Worm (Caenorhabditis elegans) whole organism, L1 larva: Measurements from ENCODE around the gene pafo-1.

Experiments used
- C04F5.9 ChIP-seq: sonication (generic microtip); optimal IDR thresholded peaks from 2 replicates; lab custom pipeline; 2016; ENCODE audit warnings: missing genetic modification characterization, missing compliant biosample characterization
- Y116A8C.19 ChIP-seq: sonication (generic microtip); optimal IDR thresholded peaks from 2 replicates; lab custom pipeline; 2016; ENCODE audit warnings: missing compliant biosample characterization, missing genetic modification characterization, borderline replicate concordance
- alr-1 ChIP-seq: fragments of 200-800 bp; sonication (Bioruptor generic); optimal IDR thresholded peaks from 2 replicates; lab custom pipeline; 2018; ENCODE audit warnings: borderline replicate concordance, mild to moderate bottlenecking, missing genetic modification characterization, missing compliant biosample characterization
- aly-2 ChIP-seq: fragments of 150-350 bp; optimal IDR thresholded peaks from 2 replicates; lab custom pipeline; 2014; ENCODE audit warnings: missing biosample characterization, missing genetic modification characterization
- ama-1 ChIP-seq: fragments of 150-350 bp; optimal IDR thresholded peaks from 2 replicates; lab custom pipeline; 2014
- ceh-8 ChIP-seq: fragments of 200-800 bp; sonication (Bioruptor generic); optimal IDR thresholded peaks from 2 replicates; lab custom pipeline; 2018; ENCODE audit warnings: mild to moderate bottlenecking, missing genetic modification characterization, moderate library complexity, missing compliant biosample characterization
- ceh-88 ChIP-seq: fragments of 200-800 bp; sonication (Bioruptor generic); IDR thresholded peaks from 2 replicates; pipeline ENCODE4 v1.3.6; 2022; ENCODE audit warnings: missing genetic modification characterization, missing compliant biosample characterization
- ceh-90 ChIP-seq: sonication (generic microtip); optimal IDR thresholded peaks from 2 replicates; lab custom pipeline; 2016; ENCODE audit warnings: missing genetic modification characterization, missing compliant biosample characterization
- ces-1 ChIP-seq: fragments of 150-350 bp; optimal IDR thresholded peaks from 2 replicates; lab custom pipeline; 2014; ENCODE audit warnings: missing biosample characterization, missing genetic modification reagents, missing genetic modification characterization
- dpl-1 ChIP-seq, 3 experiments: fragments of 150-350 bp in 2 of 3; sonication (generic microtip) in 1 of 3; optimal IDR thresholded peaks; 2 replicates each; lab custom pipeline; 2014 to 2017; ENCODE audit warnings: missing biosample characterization in 3 of 3, missing genetic modification characterization in 3 of 3, missing genetic modification reagents in 3 of 3
- efl-1 ChIP-seq, 4 experiments: fragments of 150-350 bp; optimal IDR thresholded peaks in 3 of 4; peaks in 1 of 4; 1 replicate in 1 of 4; 2 replicates in 3 of 4; lab custom pipeline; 2014; ENCODE audit warnings: missing biosample characterization in 2 of 4, missing genetic modification characterization in 2 of 4, missing genetic modification reagents in 2 of 4
- elt-2 ChIP-seq: sonication (generic microtip); optimal IDR thresholded peaks from 2 replicates; lab custom pipeline; 2016; ENCODE audit warnings: missing genetic modification characterization, mild to moderate bottlenecking, inconsistent platforms, missing compliant biosample characterization, missing genetic modification reagents
- ets-5 ChIP-seq: fragments of 200-800 bp; sonication (Bioruptor generic); IDR thresholded peaks from 2 replicates; pipeline ENCODE4 v1.3.6; 2022; ENCODE audit warnings: missing genetic modification characterization, missing compliant biosample characterization
- fkh-10 ChIP-seq: sonication (generic microtip); optimal IDR thresholded peaks from 2 replicates; lab custom pipeline; 2017; ENCODE audit warnings: missing biosample characterization, missing genetic modification reagents, missing genetic modification characterization
- fos-1 ChIP-seq: fragments of 150-350 bp; optimal IDR thresholded peaks from 2 replicates; lab custom pipeline; 2014; ENCODE audit warnings: missing biosample characterization, missing genetic modification characterization
- hlh-17 ChIP-seq: fragments of 200-800 bp; sonication (Bioruptor generic); optimal IDR thresholded peaks from 2 replicates; lab custom pipeline; 2018; ENCODE audit warnings: missing genetic modification characterization, mild to moderate bottlenecking, missing compliant biosample characterization, moderate library complexity, borderline replicate concordance
- isw-1 ChIP-seq: fragments of 200-800 bp; sonication (Bioruptor generic); IDR thresholded peaks from 2 replicates; pipeline ENCODE4 v1.3.6; 2022; ENCODE audit warnings: missing genetic modification characterization, missing compliant biosample characterization
- jun-1 ChIP-seq: fragments of 150-350 bp; optimal IDR thresholded peaks from 2 replicates; lab custom pipeline; 2014; ENCODE audit warnings: missing biosample characterization, missing genetic modification reagents, missing genetic modification characterization
- lin-13 ChIP-seq: fragments of 150-350 bp; optimal IDR thresholded peaks from 2 replicates; lab custom pipeline; 2014; ENCODE audit warnings: missing biosample characterization, missing genetic modification reagents, missing genetic modification characterization
- lin-15B ChIP-seq: fragments of 150-350 bp; sonication (generic microtip); optimal IDR thresholded peaks from 3 replicates; lab custom pipeline; 2014; ENCODE audit warnings: missing biosample characterization, missing genetic modification characterization
- lir-3 ChIP-seq: sonication (generic microtip); optimal IDR thresholded peaks from 2 replicates; lab custom pipeline; 2016; ENCODE audit warnings: mild to moderate bottlenecking, missing genetic modification characterization, moderate library complexity, missing compliant biosample characterization; ENCODE audit not compliant: poor library complexity
- lsy-2 ChIP-seq, 2 experiments: fragments of 150-350 bp; optimal IDR thresholded peaks; 2 replicates each; lab custom pipeline; 2014; ENCODE audit warnings: missing biosample characterization in 2 of 2, missing genetic modification characterization in 2 of 2
- mab-9 ChIP-seq: fragments of 200-800 bp; sonication (Bioruptor generic); IDR thresholded peaks from 2 replicates; pipeline ENCODE4 v1.3.6; 2022; ENCODE audit warnings: missing genetic modification reagents, missing genetic modification characterization, missing compliant biosample characterization
- mdl-1 ChIP-seq, 2 experiments: fragments of 150-350 bp; optimal IDR thresholded peaks; 2 replicates each; lab custom pipeline; 2014 to 2017; ENCODE audit warnings: missing biosample characterization in 2 of 2, missing genetic modification characterization in 2 of 2, inconsistent platforms in 1 of 2
- mef-2 ChIP-seq: fragments of 150-350 bp; optimal IDR thresholded peaks from 2 replicates; lab custom pipeline; 2014; ENCODE audit warnings: missing biosample characterization, missing genetic modification characterization
- mep-1 ChIP-seq: fragments of 150-350 bp; optimal IDR thresholded peaks from 2 replicates; lab custom pipeline; 2014; ENCODE audit warnings: missing biosample characterization, missing genetic modification characterization
- nhr-11 ChIP-seq: fragments of 150-350 bp; optimal IDR thresholded peaks from 2 replicates; lab custom pipeline; 2014; ENCODE audit warnings: missing biosample characterization, missing genetic modification characterization
- nhr-12 ChIP-seq: sonication (generic microtip); optimal IDR thresholded peaks from 2 replicates; lab custom pipeline; 2017; ENCODE audit warnings: missing biosample characterization, missing genetic modification characterization
- nhr-20 ChIP-seq: sonication (generic microtip); optimal IDR thresholded peaks from 2 replicates; lab custom pipeline; 2016; ENCODE audit warnings: mild to moderate bottlenecking, missing genetic modification characterization, missing compliant biosample characterization
- nhr-237 ChIP-seq: fragments of 150-350 bp; optimal IDR thresholded peaks from 2 replicates; lab custom pipeline; 2014; ENCODE audit warnings: missing biosample characterization, missing genetic modification characterization
- nhr-28 ChIP-seq: fragments of 150-350 bp; optimal IDR thresholded peaks from 2 replicates; lab custom pipeline; 2014; ENCODE audit warnings: missing biosample characterization, missing genetic modification characterization
- nhr-47 ChIP-seq: sonication (generic microtip); optimal IDR thresholded peaks from 2 replicates; lab custom pipeline; 2016; ENCODE audit warnings: mild to moderate bottlenecking, missing genetic modification characterization, moderate library complexity, missing compliant biosample characterization
- nhr-76 ChIP-seq: sonication (generic microtip); optimal IDR thresholded peaks from 2 replicates; lab custom pipeline; 2017; ENCODE audit warnings: missing biosample characterization, missing genetic modification characterization
- nhr-84 ChIP-seq: sonication (generic microtip); optimal IDR thresholded peaks from 2 replicates; lab custom pipeline; 2017; ENCODE audit warnings: missing biosample characterization, missing genetic modification characterization
- nhr-85 ChIP-seq: sonication (generic microtip); peaks from one replicate; lab custom pipeline; 2016; ENCODE audit warnings: missing genetic modification characterization, inconsistent platforms, missing compliant biosample characterization
- nhr-90 ChIP-seq: sonication (generic microtip); optimal IDR thresholded peaks from 2 replicates; lab custom pipeline; 2016; ENCODE audit warnings: mild to moderate bottlenecking, missing genetic modification characterization, missing compliant biosample characterization; ENCODE audit not compliant: poor library complexity
- pag-3 ChIP-seq: sonication (generic microtip); optimal IDR thresholded peaks from 2 replicates; lab custom pipeline; 2017; ENCODE audit warnings: missing genetic modification characterization, mild to moderate bottlenecking, missing compliant biosample characterization, antibody characterized with exemption, borderline replicate concordance; ENCODE audit not compliant: insufficient read depth
- pax-3 ChIP-seq: fragments of 200-800 bp; sonication (Bioruptor generic); optimal IDR thresholded peaks from 2 replicates; lab custom pipeline; 2018; ENCODE audit warnings: mild to moderate bottlenecking, missing genetic modification characterization, moderate library complexity, missing compliant biosample characterization
- rnt-1 ChIP-seq: sonication (generic microtip); optimal IDR thresholded peaks from 2 replicates; lab custom pipeline; 2016; ENCODE audit warnings: mild to moderate bottlenecking, missing genetic modification characterization, moderate library complexity, missing compliant biosample characterization
- skn-1 ChIP-seq: fragments of 150-350 bp; optimal IDR thresholded peaks from 2 replicates; lab custom pipeline; 2014; ENCODE audit warnings: missing biosample characterization, missing genetic modification characterization
- snpc-4 ChIP-seq: fragments of 150-350 bp; optimal IDR thresholded peaks from 2 replicates; lab custom pipeline; 2014; ENCODE audit warnings: missing biosample characterization, missing genetic modification characterization
- snu-23 ChIP-seq: sonication (generic microtip); optimal IDR thresholded peaks from 2 replicates; lab custom pipeline; 2016; ENCODE audit warnings: missing genetic modification characterization, missing compliant biosample characterization
- sox-4 ChIP-seq: sonication (generic microtip); optimal IDR thresholded peaks from 2 replicates; lab custom pipeline; 2016; ENCODE audit warnings: missing genetic modification characterization, missing compliant biosample characterization
- sup-37 ChIP-seq: fragments of 200-800 bp; sonication (Bioruptor generic); optimal IDR thresholded peaks from 2 replicates; lab custom pipeline; 2018; ENCODE audit warnings: mild to moderate bottlenecking, missing genetic modification characterization, missing compliant biosample characterization
- tbx-2 ChIP-seq: sonication (generic microtip); optimal IDR thresholded peaks from 2 replicates; lab custom pipeline; 2016; ENCODE audit warnings: missing genetic modification characterization, missing compliant biosample characterization
- unc-30 ChIP-seq: sonication (generic microtip); optimal IDR thresholded peaks from 2 replicates; lab custom pipeline; 2017; ENCODE audit warnings: missing biosample characterization, missing genetic modification characterization
- unc-62 ChIP-seq: fragments of 150-350 bp; optimal IDR thresholded peaks from 2 replicates; lab custom pipeline; 2014; ENCODE audit warnings: missing biosample characterization, missing genetic modification reagents, missing genetic modification characterization
- unc-86 ChIP-seq: sonication (generic microtip); optimal IDR thresholded peaks from 2 replicates; lab custom pipeline; 2016; ENCODE audit warnings: missing genetic modification characterization, missing compliant biosample characterization
- xbp-1 ChIP-seq: sonication (generic microtip); optimal IDR thresholded peaks from 2 replicates; lab custom pipeline; 2016; ENCODE audit warnings: missing genetic modification characterization, missing compliant biosample characterization
- zag-1 ChIP-seq: fragments of 150-350 bp; optimal IDR thresholded peaks from 2 replicates; lab custom pipeline; 2014; ENCODE audit warnings: missing biosample characterization, missing genetic modification characterization
- zip-4 ChIP-seq: fragments of 200-800 bp; sonication (Bioruptor generic); optimal IDR thresholded peaks from 2 replicates; lab custom pipeline; 2018; ENCODE audit warnings: mild to moderate bottlenecking, missing genetic modification characterization, moderate library complexity, missing compliant biosample characterization
- ztf-11 ChIP-seq, 2 experiments: sonication (generic microtip); optimal IDR thresholded peaks; 2 replicates each; lab custom pipeline; 2016 to 2017; ENCODE audit warnings: missing genetic modification characterization in 2 of 2, missing biosample characterization in 1 of 2, missing compliant biosample characterization in 1 of 2
- ztf-4 ChIP-seq: fragments of 150-350 bp; optimal IDR thresholded peaks from 2 replicates; lab custom pipeline; 2014; ENCODE audit warnings: missing biosample characterization, missing genetic modification characterization

pafo-1 gene

ce11 chrV:11532964-11533363 lies 11.5 kb downstream of the pafo-1 start:
- no peak for TF ChIP-seq aly-2 (tag; lab: Kevin White, UChicago)
- TF ChIP-seq lir-3 (tag; lab: Kevin White, UChicago), result no peak
- TF ChIP-seq ceh-8 (GFP tag; lab: Kevin White, UChicago), result no peak
- no peak for TF ChIP-seq tbx-2
- TF ChIP-seq nhr-47, result no peak
- no peak for TF ChIP-seq ztf-11 (tag; optimal IDR thresholded peaks at IDR 0.05; lab: Kevin White, UChicago)
- TF ChIP-seq ces-1, result no peak
- no peak for TF ChIP-seq sox-4 (tag; lab: Kevin White, UChicago)
- no peak for TF ChIP-seq nhr-12 (tag; lab: Kevin White, UChicago)
- no peak for TF ChIP-seq unc-86
- TF ChIP-seq nhr-237, result no peak
- TF ChIP-seq ztf-4 (tag; lab: Kevin White, UChicago), result no peak
- TF ChIP-seq hlh-17 (GFP tag; lab: Kevin White, UChicago), result no peak
- TF ChIP-seq elt-2 (tag; lab: Kevin White, UChicago), result no peak
- TF ChIP-seq ceh-88, result no peak
- TF ChIP-seq jun-1, result peak; percentile 14
- TF ChIP-seq efl-1 (optimal IDR thresholded peaks at IDR 0.05; lab: Kevin White, UChicago), result peak; percentile 1 to 14
- TF ChIP-seq efl-1 (GFP tag; optimal IDR thresholded peaks at IDR 0.05 in 1 of 2; lab: Kevin White, UChicago), result peak in 1 of 2 experiments; percentile 90
- TF ChIP-seq dpl-1 (GFP tag; optimal IDR thresholded peaks at IDR 0.05; lab: Kevin White, UChicago), result peak in 1 of 3 experiments; percentile 8
- no peak for TF ChIP-seq nhr-76 (tag; lab: Kevin White, UChicago)
- TF ChIP-seq mab-9 (GFP tag; lab: Robert Waterston, UW), result 0 out of 2 replicates have a peak, but pooled peaks have one; percentile 38
- TF ChIP-seq rnt-1 (tag; lab: Kevin White, UChicago), result peak; percentile 41
- TF ChIP-seq unc-62 (GFP tag; lab: Kevin White, UChicago), result no peak
- TF ChIP-seq mef-2, result no peak
- TF ChIP-seq nhr-11 (tag; lab: Kevin White, UChicago), result no peak
- no peak for TF ChIP-seq fos-1 (tag; lab: Kevin White, UChicago)
- peak; percentile 27 for TF ChIP-seq skn-1 (tag; lab: Kevin White, UChicago)
- TF ChIP-seq nhr-90 (tag; lab: Kevin White, UChicago), result peak; percentile 60
- TF ChIP-seq sup-37 (GFP tag; lab: Kevin White, UChicago), result no peak
- no peak for TF ChIP-seq unc-30
- TF ChIP-seq nhr-84 (tag; lab: Kevin White, UChicago), result no peak
- peak; percentile 51 for TF ChIP-seq snu-23 (GFP tag; lab: Kevin White, UChicago)
- peak; percentile 99 for TF ChIP-seq nhr-85 (tag; lab: Kevin White, UChicago)
- TF ChIP-seq pag-3 (tag; lab: Kevin White, UChicago), result peak; percentile 59
- TF ChIP-seq lin-15B (tag; lab: Kevin White, UChicago), result no peak
- TF ChIP-seq mep-1, result peak; percentile 1
- no peak for TF ChIP-seq nhr-28 (tag; lab: Kevin White, UChicago)
- no peak for TF ChIP-seq snpc-4 (tag; lab: Kevin White, UChicago)
- TF ChIP-seq lin-13 (GFP tag; lab: Kevin White, UChicago), result peak; percentile 13
- TF ChIP-seq pax-3, result peak; percentile 27
- peak; percentile 63 for TF ChIP-seq nhr-20 (tag; lab: Kevin White, UChicago)
- peak in 1 of 2 experiments; percentile 50 for TF ChIP-seq lsy-2 (tag; optimal IDR thresholded peaks at IDR 0.05; lab: Kevin White, UChicago)
- TF ChIP-seq ama-1 (lab: Kevin White, UChicago), result no peak
- no peak for TF ChIP-seq Y116A8C.19 (tag; lab: Kevin White, UChicago)
- no peak for TF ChIP-seq C04F5.9 (tag; lab: Kevin White, UChicago)
- no peak for TF ChIP-seq xbp-1 (tag; lab: Kevin White, UChicago)
- TF ChIP-seq ceh-90, result no peak
- peak in 1 of 2 experiments; percentile 57 for TF ChIP-seq mdl-1 (tag; optimal IDR thresholded peaks at IDR 0.05; lab: Kevin White, UChicago)
- no peak for TF ChIP-seq ets-5 (GFP tag; lab: Robert Waterston, UW)
- no peak for TF ChIP-seq fkh-10 (GFP tag; lab: Kevin White, UChicago)
- TF ChIP-seq isw-1 (GFP tag; lab: Robert Waterston, UW), result no peak
- no peak for TF ChIP-seq zip-4
- no peak for TF ChIP-seq alr-1 (tag; lab: Kevin White, UChicago)
- no peak for TF ChIP-seq zag-1 (tag; lab: Kevin White, UChicago)
